Fruit fly (Drosophila melanogaster) whole organism, embryonic: Measurements from ENCODE around the gene Abl.

ENCODE experiments used
- Abd-B ChIP-seq: fragments of 200-800 bp; sonication (Bioruptor generic); optimal IDR thresholded peaks from 2 replicates; lab custom pipeline; 2018; ENCODE audit warnings: missing biosample characterization, mild to moderate bottlenecking, missing genetic modification characterization, moderate library complexity
- B-H2 ChIP-seq: fragments of 200-800 bp; sonication (Bioruptor generic); optimal IDR thresholded peaks from 2 replicates; lab custom pipeline; 2018; ENCODE audit warnings: missing biosample characterization, mild to moderate bottlenecking, missing genetic modification characterization
- Bgb ChIP-seq: fragments of 200-800 bp; sonication (Bioruptor generic); IDR thresholded peaks from 2 replicates; pipeline ENCODE4 v1.3.6; 2022; ENCODE audit warnings: missing biosample characterization, missing genetic modification characterization; ENCODE audit not compliant: partially characterized antibody
- CG10543 ChIP-seq: fragments of 200-800 bp; sonication (Bioruptor generic); optimal IDR thresholded peaks from 3 replicates; lab custom pipeline; 2017; ENCODE audit warnings: missing biosample characterization, mild to moderate bottlenecking, missing genetic modification characterization, moderate library complexity
- CG11085 ChIP-seq: fragments of 200-800 bp; sonication (Bioruptor generic); IDR thresholded peaks from 2 replicates; pipeline ENCODE4 v1.3.6; 2022; ENCODE audit warnings: missing biosample characterization, missing genetic modification characterization
- CG11696 ChIP-seq: fragments of 200-800 bp; sonication (Bioruptor generic); IDR thresholded peaks from 2 replicates; pipeline ENCODE4 v1.3.6; 2022; ENCODE audit warnings: missing biosample characterization, missing genetic modification characterization
- CG11723 ChIP-seq: fragments of 200-800 bp; sonication (Bioruptor generic); optimal IDR thresholded peaks from 2 replicates; lab custom pipeline; 2017; ENCODE audit warnings: missing biosample characterization, mild to moderate bottlenecking, missing genetic modification characterization
- CG13894 ChIP-seq: fragments of 200-800 bp; sonication (Bioruptor generic); optimal IDR thresholded peaks from 3 replicates; lab custom pipeline; 2018; ENCODE audit warnings: missing biosample characterization, mild to moderate bottlenecking, missing genetic modification characterization, moderate library complexity
- CG15011 ChIP-seq: fragments of 200-800 bp; sonication (Bioruptor generic); optimal IDR thresholded peaks from 3 replicates; lab custom pipeline; 2018; ENCODE audit warnings: missing biosample characterization, mild to moderate bottlenecking, missing genetic modification characterization
- CG17359 ChIP-seq: fragments of 200-800 bp; sonication (Bioruptor generic); optimal IDR thresholded peaks from 3 replicates; lab custom pipeline; 2018; ENCODE audit warnings: missing biosample characterization, mild to moderate bottlenecking, missing genetic modification characterization, moderate library complexity
- CG17568 ChIP-seq: fragments of 200-800 bp; sonication (Bioruptor generic); optimal IDR thresholded peaks from 2 replicates; lab custom pipeline; 2018; ENCODE audit warnings: missing biosample characterization, mild to moderate bottlenecking, missing genetic modification characterization, moderate library complexity
- CG18262 ChIP-seq: fragments of 200-800 bp; optimal IDR thresholded peaks from 3 replicates; lab custom pipeline; 2019; ENCODE audit warnings: missing biosample characterization, mild to moderate bottlenecking, missing genetic modification characterization, moderate library complexity
- CG18619 ChIP-seq: fragments of 200-800 bp; sonication (Bioruptor generic); optimal IDR thresholded peaks from 3 replicates; lab custom pipeline; 2017; ENCODE audit warnings: missing biosample characterization, mild to moderate bottlenecking, missing genetic modification characterization
- CG2712 ChIP-seq: fragments of 200-800 bp; optimal IDR thresholded peaks from 3 replicates; lab custom pipeline; 2019; ENCODE audit warnings: missing biosample characterization, mild to moderate bottlenecking, missing genetic modification characterization, moderate library complexity
- CG2875 ChIP-seq: fragments of 200-800 bp; sonication (Bioruptor generic); optimal IDR thresholded peaks from 2 replicates; lab custom pipeline; 2017; ENCODE audit warnings: missing biosample characterization, mild to moderate bottlenecking, missing genetic modification characterization, missing genetic modification reagents
- CG34224 ChIP-seq: fragments of 200-800 bp; sonication (Bioruptor generic); IDR thresholded peaks from 3 replicates; pipeline ENCODE4 v1.3.6; 2022; ENCODE audit warnings: missing biosample characterization, missing genetic modification characterization; ENCODE audit not compliant: partially characterized antibody
- CG3847 ChIP-seq: fragments of 200-800 bp; sonication (Bioruptor generic); IDR thresholded peaks from 2 replicates; pipeline ENCODE4 v1.3.6; 2022; ENCODE audit warnings: missing biosample characterization, missing genetic modification characterization
- CG42726 ChIP-seq: fragments of 200-800 bp; sonication (Bioruptor generic); IDR thresholded peaks from 2 replicates; pipeline ENCODE4 v1.3.6; 2022; ENCODE audit warnings: missing biosample characterization, missing genetic modification characterization; ENCODE audit not compliant: partially characterized antibody
- CG5180 ChIP-seq: fragments of 200-800 bp; sonication (Bioruptor generic); optimal IDR thresholded peaks from 3 replicates; lab custom pipeline; 2017; ENCODE audit warnings: missing biosample characterization, missing genetic modification characterization, mild to moderate bottlenecking, moderate library complexity, missing genetic modification reagents
- CG6175 ChIP-seq: fragments of 200-800 bp; sonication (Bioruptor generic); IDR thresholded peaks from 3 replicates; pipeline ENCODE4 v1.3.6; 2022; ENCODE audit warnings: missing biosample characterization, missing genetic modification characterization
- CG6689 ChIP-seq: fragments of 200-800 bp; sonication (Bioruptor generic); IDR thresholded peaks from 2 replicates; pipeline ENCODE4 v1.3.6; 2022; ENCODE audit warnings: missing biosample characterization, missing genetic modification characterization
- CG6765 ChIP-seq: fragments of 200-800 bp; sonication (Bioruptor generic); optimal IDR thresholded peaks from 3 replicates; lab custom pipeline; 2017; ENCODE audit warnings: missing biosample characterization, mild to moderate bottlenecking, missing genetic modification characterization
- CG6813 ChIP-seq: fragments of 200-800 bp; sonication (Bioruptor generic); optimal IDR thresholded peaks from 2 replicates; lab custom pipeline; 2017; ENCODE audit warnings: missing biosample characterization, missing genetic modification characterization, mild to moderate bottlenecking, moderate library complexity, missing genetic modification reagents
- CG6854 ChIP-seq: fragments of 200-800 bp; sonication (Bioruptor generic); optimal IDR thresholded peaks from 3 replicates; lab custom pipeline; 2017; ENCODE audit warnings: missing biosample characterization, mild to moderate bottlenecking, missing genetic modification characterization
- CG7963 ChIP-seq: fragments of 200-800 bp; sonication (Bioruptor generic); IDR thresholded peaks from 3 replicates; pipeline ENCODE4 v1.3.6; 2022; ENCODE audit warnings: missing biosample characterization, missing genetic modification characterization; ENCODE audit not compliant: partially characterized antibody
- CoRest ChIP-seq: fragments of 200-800 bp; sonication (Bioruptor generic); optimal IDR thresholded peaks from 3 replicates; lab custom pipeline; 2018; ENCODE audit warnings: missing biosample characterization, mild to moderate bottlenecking, missing genetic modification characterization, moderate library complexity
- Dll ChIP-seq: fragments of 200-800 bp; sonication (Bioruptor generic); IDR thresholded peaks from 4 replicates; pipeline ENCODE4 v1.3.6; 2022; ENCODE audit warnings: missing biosample characterization, missing genetic modification characterization; ENCODE audit not compliant: partially characterized antibody
- HHEX ChIP-seq: fragments of 200-800 bp; sonication (Bioruptor generic); optimal IDR thresholded peaks from 3 replicates; lab custom pipeline; 2017; ENCODE audit warnings: missing biosample characterization, mild to moderate bottlenecking, missing genetic modification characterization, missing genetic modification reagents
- HmgZ ChIP-seq: fragments of 200-800 bp; sonication (Bioruptor generic); optimal IDR thresholded peaks from 2 replicates; lab custom pipeline; 2018; ENCODE audit warnings: missing biosample characterization, mild to moderate bottlenecking, missing genetic modification characterization
- Lpt ChIP-seq: fragments of >200 bp; optimal IDR thresholded peaks from 2 replicates; lab custom pipeline; 2018; ENCODE audit warnings: missing biosample characterization, missing genetic modification characterization
- Oaz ChIP-seq: fragments of 200-800 bp; sonication (Bioruptor generic); IDR thresholded peaks from 2 replicates; pipeline ENCODE4 v1.3.6; 2022; ENCODE audit warnings: missing biosample characterization, missing genetic modification characterization
- ab ChIP-seq: fragments of 200-800 bp; sonication (Bioruptor generic); optimal IDR thresholded peaks from 2 replicates; lab custom pipeline; 2016; ENCODE audit warnings: missing biosample characterization, missing genetic modification characterization
- amos ChIP-seq: fragments of 200-800 bp; sonication (Bioruptor generic); IDR thresholded peaks from 2 replicates; pipeline ENCODE4 v1.3.6; 2022; ENCODE audit warnings: missing biosample characterization, missing genetic modification characterization; ENCODE audit not compliant: partially characterized antibody
- aop ChIP-seq: fragments of 200-800 bp; sonication (Bioruptor generic); IDR thresholded peaks from 2 replicates; pipeline ENCODE4 v1.3.6; 2022; ENCODE audit warnings: missing biosample characterization, missing genetic modification characterization
- cg ChIP-seq: fragments of 200-800 bp; sonication (Bioruptor generic); optimal IDR thresholded peaks from 3 replicates; lab custom pipeline; 2019; ENCODE audit warnings: missing biosample characterization, mild to moderate bottlenecking, missing genetic modification characterization, moderate library complexity
- gt ChIP-seq: fragments of 200-800 bp; sonication (Bioruptor generic); IDR thresholded peaks from 2 replicates; pipeline ENCODE4 v1.3.6; 2022; ENCODE audit warnings: missing biosample characterization, missing genetic modification characterization
- hbn ChIP-seq: fragments of 200-800 bp; sonication (Bioruptor generic); IDR thresholded peaks from 2 replicates; pipeline ENCODE4 v1.3.6; 2022; ENCODE audit warnings: missing biosample characterization, missing genetic modification characterization; ENCODE audit not compliant: partially characterized antibody
- inv ChIP-seq: fragments of 200-800 bp; sonication (Bioruptor generic); IDR thresholded peaks from 2 replicates; pipeline ENCODE4 v1.3.6; 2022; ENCODE audit warnings: missing biosample characterization, missing genetic modification characterization; ENCODE audit not compliant: partially characterized antibody
- oc ChIP-seq: fragments of 200-800 bp; sonication (Bioruptor generic); optimal IDR thresholded peaks from 2 replicates; lab custom pipeline; 2018; ENCODE audit warnings: missing biosample characterization, mild to moderate bottlenecking, missing genetic modification characterization, moderate library complexity
- odd ChIP-seq: fragments of 200-800 bp; sonication (Bioruptor generic); optimal IDR thresholded peaks from 2 replicates; lab custom pipeline; 2017; ENCODE audit warnings: missing biosample characterization, mild to moderate bottlenecking, missing genetic modification characterization
- phol ChIP-seq: fragments of 200-800 bp; sonication (Bioruptor generic); optimal IDR thresholded peaks from 3 replicates; lab custom pipeline; 2018; ENCODE audit warnings: missing biosample characterization, mild to moderate bottlenecking, missing genetic modification characterization, moderate library complexity
- sd ChIP-seq: fragments of 200-800 bp; sonication (Bioruptor generic); optimal IDR thresholded peaks from 3 replicates; lab custom pipeline; 2018; ENCODE audit warnings: missing biosample characterization, mild to moderate bottlenecking, missing genetic modification characterization, moderate library complexity
- sisA ChIP-seq: fragments of 200-800 bp; sonication (Bioruptor generic); IDR thresholded peaks from 2 replicates; pipeline ENCODE4 v1.3.6; 2022; ENCODE audit warnings: missing biosample characterization, missing genetic modification characterization
- sob ChIP-seq: fragments of 200-800 bp; sonication (Bioruptor generic); IDR thresholded peaks from 2 replicates; pipeline ENCODE4 v1.3.6; 2022; ENCODE audit warnings: missing biosample characterization, missing genetic modification characterization
- sug ChIP-seq: fragments of 200-800 bp; optimal IDR thresholded peaks from 2 replicates; lab custom pipeline; 2019; ENCODE audit warnings: missing biosample characterization, mild to moderate bottlenecking, missing genetic modification characterization, moderate library complexity
- vnd ChIP-seq: fragments of 200-800 bp; sonication (Bioruptor generic); IDR thresholded peaks from 3 replicates; pipeline ENCODE4 v1.3.6; 2022; ENCODE audit warnings: missing biosample characterization, missing genetic modification characterization; ENCODE audit not compliant: partially characterized antibody
- wek ChIP-seq: fragments of 200-800 bp; sonication (Bioruptor generic); optimal IDR thresholded peaks from 3 replicates; lab custom pipeline; 2018; ENCODE audit warnings: missing biosample characterization, mild to moderate bottlenecking, missing genetic modification characterization, moderate library complexity
- zfh2 ChIP-seq: fragments of 200-800 bp; sonication (Bioruptor generic); optimal IDR thresholded peaks from 2 replicates; lab custom pipeline; 2016; ENCODE audit warnings: missing biosample characterization, missing genetic modification characterization

Abl gene

dm6 chr3L:16574307-16574946, 73.3 kb downstream of the Abl start, which contains the start of gene mbf1 (continued):
- no peak for TF ChIP-seq ab (GFP tag; lab: Kevin White, UChicago)
- TF ChIP-seq CG6765 (GFP tag; lab: Kevin White, UChicago), result no peak
- no peak for TF ChIP-seq gt (GFP tag; lab: Robert Waterston, UW)
- no peak for TF ChIP-seq CG10543 (GFP tag; lab: Kevin White, UChicago)
- TF ChIP-seq hbn (GFP tag; lab: Robert Waterston, UW), result peak; percentile 49; the same call in 1 of the 2 replicates
- TF ChIP-seq CG17568 (GFP tag; lab: Kevin White, UChicago), result peak; percentile 22
- TF ChIP-seq CG13894 (tag; lab: Kevin White, UChicago), result peak; percentile 32
- no peak for TF ChIP-seq CG6813 (GFP tag; lab: Kevin White, UChicago)
- no peak for TF ChIP-seq CG18619 (GFP tag; lab: Kevin White, UChicago)
- TF ChIP-seq CG7963 (GFP tag; lab: Robert Waterston, UW), result no peak
- peak; percentile 66 for TF ChIP-seq CG34224 (GFP tag; lab: Robert Waterston, UW)
- TF ChIP-seq CG18262 (tag; lab: Kevin White, UChicago), result peak; percentile 5
- TF ChIP-seq HHEX (GFP tag; lab: Kevin White, UChicago), result no peak
- TF ChIP-seq CG15011 (GFP tag; lab: Kevin White, UChicago), result no peak
- TF ChIP-seq CG5180, result no peak
- TF ChIP-seq amos, result peak; percentile 53; the same call in 1 of the 2 replicates
- no peak for TF ChIP-seq CG11085
- TF ChIP-seq odd, result no peak
- TF ChIP-seq zfh2 (GFP tag; lab: Kevin White, UChicago), result peak; percentile 34
- TF ChIP-seq CG2875, result no peak
- no peak for TF ChIP-seq Abd-B (GFP tag; lab: Kevin White, UChicago)
- peak; percentile 39 for TF ChIP-seq sug (tag; lab: Kevin White, UChicago)
- TF ChIP-seq inv, result peak; percentile 48; the same call in 1 of the 2 replicates
- no peak for TF ChIP-seq sob (GFP tag; lab: Robert Waterston, UW)
- peak; percentile 48 for TF ChIP-seq oc (tag; lab: Kevin White, UChicago)
- TF ChIP-seq cg (GFP tag; lab: Kevin White, UChicago), result no peak
- peak; percentile 42 for TF ChIP-seq CoRest (tag; lab: Kevin White, UChicago)
- TF ChIP-seq aop (GFP tag; lab: Robert Waterston, UW), result no peak
- peak; percentile 94 for TF ChIP-seq sd (tag; lab: Kevin White, UChicago)
- TF ChIP-seq CG17359 (tag; lab: Kevin White, UChicago), result no peak
- no peak for TF ChIP-seq Oaz (GFP tag; lab: Robert Waterston, UW)
- peak; percentile 78 for TF ChIP-seq Dll (GFP tag; lab: Robert Waterston, UW)
- TF ChIP-seq CG42726, result 0 out of 2 replicates have a peak, but pooled peaks have one; percentile 31
- no peak for TF ChIP-seq CG6175
- 0 out of 2 replicates have a peak, but pooled peaks have one; percentile 28 for TF ChIP-seq Bgb (GFP tag; lab: Robert Waterston, UW)
- TF ChIP-seq B-H2 (GFP tag; lab: Kevin White, UChicago), result peak; percentile 24
- TF ChIP-seq phol (tag; lab: Kevin White, UChicago), result peak; percentile 62
- TF ChIP-seq CG11723, result no peak
- TF ChIP-seq vnd (GFP tag; lab: Robert Waterston, UW), result no peak
- TF ChIP-seq CG11696 (GFP tag; lab: Robert Waterston, UW), result no peak
- peak; percentile 53 for TF ChIP-seq CG2712 (tag; lab: Kevin White, UChicago)
- no peak for TF ChIP-seq CG6689 (GFP tag; lab: Robert Waterston, UW)
- no peak for TF ChIP-seq Lpt
- no peak for TF ChIP-seq CG6854 (GFP tag; lab: Kevin White, UChicago)
- TF ChIP-seq sisA (GFP tag; lab: Robert Waterston, UW), result no peak
- peak; percentile 45; the same call in 1 of the 2 replicates for TF ChIP-seq CG3847 (GFP tag; lab: Robert Waterston, UW)
- TF ChIP-seq wek (GFP tag; lab: Kevin White, UChicago), result peak; percentile 12
- TF ChIP-seq HmgZ, result peak; percentile 53
